Fruit fly (Drosophila melanogaster) whole organism, embryonic: ENCODE measurements around the gene siz.

ENCODE experiments used
- Adf1 ChIP-seq: fragments of 200-800 bp; sonication (Bioruptor generic); IDR thresholded peaks from 2 replicates; pipeline ENCODE4 v1.3.6; 2022; ENCODE audit warnings: missing biosample characterization, missing genetic modification characterization
- Bdp1 ChIP-seq: fragments of 200-800 bp; sonication (Bioruptor generic); optimal IDR thresholded peaks from 3 replicates; lab custom pipeline; 2016; ENCODE audit warnings: missing biosample characterization, missing genetic modification characterization
- CG10147 ChIP-seq: fragments of 200-800 bp; sonication (Bioruptor generic); optimal IDR thresholded peaks from 2 replicates; lab custom pipeline; 2019; ENCODE audit warnings: missing biosample characterization, mild to moderate bottlenecking, missing genetic modification characterization, moderate library complexity
- CG10462 ChIP-seq: fragments of 200-800 bp; sonication (Bioruptor generic); optimal IDR thresholded peaks from 2 replicates; lab custom pipeline; 2016; ENCODE audit warnings: missing biosample characterization, missing genetic modification characterization
- CG12659 ChIP-seq: fragments of 200-800 bp; sonication (Bioruptor generic); optimal IDR thresholded peaks from 3 replicates; lab custom pipeline; 2017; ENCODE audit warnings: mild to moderate bottlenecking, missing biosample characterization, missing genetic modification reagents, missing genetic modification characterization
- CG13775 ChIP-seq: fragments of 200-800 bp; sonication (Bioruptor generic); optimal IDR thresholded peaks from 3 replicates; lab custom pipeline; 2017; ENCODE audit warnings: missing biosample characterization, mild to moderate bottlenecking, missing genetic modification characterization
- CG14014 ChIP-seq: fragments of 200-800 bp; sonication (Bioruptor generic); IDR thresholded peaks from 2 replicates; pipeline ENCODE4 v1.3.6; 2022; ENCODE audit warnings: missing biosample characterization, missing genetic modification characterization
- CG14441 ChIP-seq: fragments of 200-800 bp; sonication (Bioruptor generic); IDR thresholded peaks from 2 replicates; pipeline ENCODE4 v1.3.6; 2022; ENCODE audit warnings: missing biosample characterization, missing genetic modification characterization
- CG15696 ChIP-seq: fragments of 200-800 bp; sonication (Bioruptor generic); optimal IDR thresholded peaks from 2 replicates; lab custom pipeline; 2019; ENCODE audit warnings: missing biosample characterization, mild to moderate bottlenecking, missing genetic modification characterization, moderate library complexity
- CG17186 ChIP-seq: fragments of 200-800 bp; sonication (Bioruptor generic); optimal IDR thresholded peaks from 3 replicates; lab custom pipeline; 2017; ENCODE audit warnings: missing biosample characterization, missing genetic modification reagents, missing genetic modification characterization
- CG30403 ChIP-seq: fragments of 200-800 bp; sonication (Bioruptor generic); optimal IDR thresholded peaks from 3 replicates; lab custom pipeline; 2016; ENCODE audit warnings: missing biosample characterization, missing genetic modification characterization
- CG33557 ChIP-seq: fragments of 200-800 bp; sonication (Bioruptor generic); optimal IDR thresholded peaks from 2 replicates; lab custom pipeline; 2019; ENCODE audit warnings: missing biosample characterization, mild to moderate bottlenecking, missing genetic modification characterization, moderate library complexity
- CG34224 ChIP-seq: fragments of 200-800 bp; sonication (Bioruptor generic); IDR thresholded peaks from 3 replicates; pipeline ENCODE4 v1.3.6; 2022; ENCODE audit warnings: missing biosample characterization, missing genetic modification characterization; ENCODE audit not compliant: partially characterized antibody
- CG3995 ChIP-seq: fragments of 200-800 bp; sonication (Bioruptor generic); optimal IDR thresholded peaks from 3 replicates; lab custom pipeline; 2016; ENCODE audit warnings: missing biosample characterization, missing genetic modification characterization
- CG7987 ChIP-seq: fragments of 200-800 bp; sonication (Bioruptor generic); optimal IDR thresholded peaks from 2 replicates; lab custom pipeline; 2018; ENCODE audit warnings: missing biosample characterization, mild to moderate bottlenecking, missing genetic modification characterization, moderate library complexity
- CG8924 ChIP-seq: fragments of 200-800 bp; optimal IDR thresholded peaks from 3 replicates; lab custom pipeline; 2019; ENCODE audit warnings: missing biosample characterization, mild to moderate bottlenecking, missing genetic modification characterization, moderate library complexity
- CG9215 ChIP-seq: fragments of 200-800 bp; sonication (Bioruptor generic); IDR thresholded peaks from 2 replicates; pipeline ENCODE4 v1.3.6; 2022; ENCODE audit warnings: missing biosample characterization, missing genetic modification characterization
- CoRest ChIP-seq: fragments of 200-800 bp; sonication (Bioruptor generic); optimal IDR thresholded peaks from 3 replicates; lab custom pipeline; 2018; ENCODE audit warnings: missing biosample characterization, mild to moderate bottlenecking, missing genetic modification characterization, moderate library complexity
- Dbx ChIP-seq: fragments of 200-800 bp; sonication (Bioruptor generic); IDR thresholded peaks from 3 replicates; pipeline ENCODE4 v1.3.6; 2022; ENCODE audit warnings: missing biosample characterization, missing genetic modification characterization
- Dfd ChIP-seq, 2 experiments: fragments of >200 bp; optimal IDR thresholded peaks; 2 replicates each; lab custom pipeline; 2017; ENCODE audit warnings: missing biosample characterization in 2 of 2, missing genetic modification characterization in 2 of 2
- HmgZ ChIP-seq: fragments of 200-800 bp; sonication (Bioruptor generic); optimal IDR thresholded peaks from 2 replicates; lab custom pipeline; 2018; ENCODE audit warnings: missing biosample characterization, mild to moderate bottlenecking, missing genetic modification characterization
- Hmx ChIP-seq: fragments of 200-800 bp; sonication (Bioruptor generic); optimal IDR thresholded peaks from 2 replicates; lab custom pipeline; 2016; ENCODE audit warnings: missing biosample characterization, missing genetic modification characterization
- NC2β ChIP-seq: fragments of 200-800 bp; sonication (Bioruptor generic); optimal IDR thresholded peaks from 2 replicates; lab custom pipeline; 2016; ENCODE audit warnings: missing biosample characterization, missing genetic modification characterization
- Neu2 ChIP-seq: fragments of 200-800 bp; sonication (Bioruptor generic); optimal IDR thresholded peaks from 3 replicates; lab custom pipeline; 2016; ENCODE audit warnings: missing biosample characterization, missing genetic modification characterization, borderline replicate concordance
- Nf-YA ChIP-seq: fragments of 200-800 bp; sonication (Bioruptor generic); IDR thresholded peaks from 2 replicates; pipeline ENCODE4 v1.3.6; 2022; ENCODE audit warnings: missing biosample characterization, missing genetic modification characterization
- Opbp ChIP-seq: fragments of 200-800 bp; sonication (Bioruptor generic); IDR thresholded peaks from 3 replicates; pipeline ENCODE4 v1.3.6; 2022; ENCODE audit warnings: missing biosample characterization, missing genetic modification characterization; ENCODE audit not compliant: partially characterized antibody
- Poxn ChIP-seq: fragments of 200-800 bp; sonication (Bioruptor generic); IDR thresholded peaks from 2 replicates; pipeline ENCODE4 v1.3.6; 2022; ENCODE audit warnings: missing biosample characterization, missing genetic modification characterization
- Rx ChIP-seq: fragments of 200-800 bp; sonication (Bioruptor generic); IDR thresholded peaks from 2 replicates; pipeline ENCODE4 v1.3.6; 2022; ENCODE audit warnings: missing biosample characterization, missing genetic modification characterization
- Sry-δ ChIP-seq: fragments of 200-800 bp; sonication (Bioruptor generic); optimal IDR thresholded peaks from 2 replicates; lab custom pipeline; 2016; ENCODE audit warnings: missing biosample characterization, missing genetic modification characterization
- abd-A ChIP-seq: fragments of 200-800 bp; sonication (Bioruptor generic); optimal IDR thresholded peaks from 3 replicates; lab custom pipeline; 2019; ENCODE audit warnings: missing biosample characterization, mild to moderate bottlenecking, missing genetic modification characterization, moderate library complexity
- bigmax ChIP-seq: fragments of 200-800 bp; sonication (Bioruptor generic); optimal IDR thresholded peaks from 2 replicates; lab custom pipeline; 2018; ENCODE audit warnings: missing biosample characterization, mild to moderate bottlenecking, missing genetic modification characterization
- caup ChIP-seq: fragments of 200-800 bp; sonication (Bioruptor generic); optimal IDR thresholded peaks from 3 replicates; lab custom pipeline; 2017; ENCODE audit warnings: missing biosample characterization, mild to moderate bottlenecking, missing genetic modification characterization, moderate library complexity; ENCODE audit not compliant: severe bottlenecking
- cwo ChIP-seq: fragments of 200-800 bp; sonication (Bioruptor generic); optimal IDR thresholded peaks from 3 replicates; lab custom pipeline; 2017; ENCODE audit warnings: missing biosample characterization, missing genetic modification characterization, mild to moderate bottlenecking, moderate library complexity, missing genetic modification reagents
- en ChIP-seq: fragments of 200-800 bp; sonication (Bioruptor generic); optimal IDR thresholded peaks from 2 replicates; lab custom pipeline; 2016; ENCODE audit warnings: missing biosample characterization, missing genetic modification characterization
- fd3F ChIP-seq: fragments of 200-800 bp; sonication (Bioruptor generic); optimal IDR thresholded peaks from 2 replicates; lab custom pipeline; 2018; ENCODE audit warnings: missing biosample characterization, mild to moderate bottlenecking, missing genetic modification characterization, moderate library complexity
- fru ChIP-seq: fragments of >200 bp; optimal IDR thresholded peaks from 2 replicates; lab custom pipeline; 2017
- fu2 ChIP-seq: fragments of 200-800 bp; sonication (Bioruptor generic); optimal IDR thresholded peaks from 2 replicates; lab custom pipeline; 2016; ENCODE audit warnings: missing biosample characterization, missing genetic modification characterization
- kay ChIP-seq: fragments of 200-800 bp; sonication (Bioruptor generic); optimal IDR thresholded peaks from 2 replicates; lab custom pipeline; 2016; ENCODE audit warnings: missing biosample characterization, missing genetic modification characterization
- maf-S ChIP-seq: fragments of 200-800 bp; sonication (Bioruptor generic); optimal IDR thresholded peaks from 2 replicates; lab custom pipeline; 2016; ENCODE audit warnings: missing biosample characterization, missing genetic modification characterization
- onecut ChIP-seq: fragments of 200-800 bp; sonication (Bioruptor generic); IDR thresholded peaks from 2 replicates; pipeline ENCODE4 v1.3.6; 2022; ENCODE audit warnings: missing biosample characterization, missing genetic modification characterization
- otp ChIP-seq: fragments of 200-800 bp; sonication (Bioruptor generic); IDR thresholded peaks from 3 replicates; pipeline ENCODE4, ENCODE4 v1.3.6; 2022; ENCODE audit warnings: missing biosample characterization, missing genetic modification characterization
- pfk ChIP-seq: fragments of 200-800 bp; sonication (Bioruptor generic); optimal IDR thresholded peaks from 2 replicates; lab custom pipeline; 2018; ENCODE audit warnings: missing biosample characterization, mild to moderate bottlenecking, missing genetic modification characterization, moderate library complexity
- ranshi ChIP-seq: fragments of 200-800 bp; sonication (Bioruptor generic); IDR thresholded peaks from 2 replicates; pipeline ENCODE4 v1.3.6; 2022; ENCODE audit warnings: missing biosample characterization, missing genetic modification characterization
- sr ChIP-seq: fragments of 200-800 bp; sonication (Bioruptor generic); IDR thresholded peaks from 3 replicates; pipeline ENCODE4 v1.3.6; 2022; ENCODE audit warnings: missing biosample characterization, missing genetic modification characterization
- tup ChIP-seq: fragments of 200-800 bp; sonication (Bioruptor generic); optimal IDR thresholded peaks from 2 replicates; lab custom pipeline; 2016; ENCODE audit warnings: missing biosample characterization, mild to moderate bottlenecking, missing genetic modification characterization, moderate library complexity
- twi ChIP-seq: fragments of 200-800 bp; optimal IDR thresholded peaks from 2 replicates; lab custom pipeline; 2019; ENCODE audit warnings: missing biosample characterization, mild to moderate bottlenecking, missing genetic modification characterization, moderate library complexity
- vnd ChIP-seq: fragments of 200-800 bp; sonication (Bioruptor generic); IDR thresholded peaks from 3 replicates; pipeline ENCODE4 v1.3.6; 2022; ENCODE audit warnings: missing biosample characterization, missing genetic modification characterization; ENCODE audit not compliant: partially characterized antibody
- yki ChIP-seq: fragments of >200 bp; optimal IDR thresholded peaks from 3 replicates; lab custom pipeline; 2018
- zen2 ChIP-seq: fragments of 200-800 bp; sonication (Bioruptor generic); IDR thresholded peaks from 3 replicates; pipeline ENCODE4 v1.3.6; 2022; ENCODE audit warnings: missing biosample characterization, missing genetic modification characterization; ENCODE audit not compliant: partially characterized antibody

Gene siz

DNA sequence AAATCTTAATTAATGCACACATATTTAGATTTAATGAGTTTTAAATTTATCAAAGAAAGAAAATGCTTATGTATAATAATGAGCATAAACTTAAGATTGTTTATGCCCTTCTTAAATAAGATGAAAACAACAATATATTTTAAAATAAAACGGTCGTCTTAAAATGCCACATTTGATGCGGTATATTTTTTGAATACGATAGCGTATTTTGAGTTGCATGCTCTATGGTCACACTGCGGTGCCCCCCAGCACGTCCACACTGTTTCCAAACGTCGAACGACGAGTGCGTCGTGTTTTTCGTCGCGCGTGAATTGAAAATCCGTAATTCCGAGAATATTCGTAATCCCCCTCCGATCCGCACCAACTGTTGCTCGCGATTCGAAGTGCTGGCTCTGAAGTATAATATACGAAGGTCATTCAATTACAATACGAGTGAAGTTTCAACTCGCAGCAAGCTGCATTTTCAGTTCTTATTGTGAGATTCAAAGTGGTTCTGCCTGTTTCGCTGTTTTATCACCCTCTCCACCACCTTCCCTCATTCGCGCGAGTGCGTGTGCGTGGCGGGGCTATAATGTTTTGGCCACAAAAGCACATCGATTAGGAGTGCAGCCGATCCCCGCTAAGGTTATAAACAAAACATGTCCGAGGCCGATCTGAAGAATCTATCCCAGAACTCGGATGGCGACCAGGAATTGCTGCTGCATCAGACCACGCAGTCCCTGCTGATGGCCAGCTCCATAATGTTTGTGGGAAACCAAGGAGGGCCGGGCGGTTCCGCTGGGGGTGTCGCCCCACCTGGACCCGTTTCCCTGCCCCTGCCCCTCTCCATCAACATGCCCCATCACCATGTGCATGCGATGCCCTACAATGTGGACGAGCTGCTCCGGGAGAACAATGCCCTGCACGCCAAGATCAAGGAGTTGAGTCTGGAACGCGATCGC is at the start of gene siz (continued):
- TF ChIP-seq en (GFP tag; lab: Kevin White, UChicago) (no peak), cwo (GFP tag; lab: Kevin White, UChicago) (no peak), NC2β (GFP tag; lab: Kevin White, UChicago) (no peak), CG9215 (GFP tag; lab: Robert Waterston, UW) (no peak), bigmax (GFP tag; lab: Kevin White, UChicago) (peak; percentile 25), twi (tag; lab: Kevin White, UChicago) (no peak), CG10462 (GFP tag; lab: Kevin White, UChicago) (no peak), Dbx (GFP tag; lab: Robert Waterston, UW) (peak; percentile 17; the same call in 1 of the 3 replicates), Adf1 (GFP tag; lab: Robert Waterston, UW) (peak; percentile 12; the same call in 1 of the 2 replicates), vnd (GFP tag; lab: Robert Waterston, UW) (no peak), caup (peak; percentile 54), CG30403 (GFP tag; lab: Kevin White, UChicago) (peak; percentile 9), yki (lab: Kevin White, UChicago) (no peak), CG10147 (peak; percentile 43), Opbp (GFP tag; lab: Robert Waterston, UW) (peak; percentile 46; the same call in 2 of the 3 replicates), CoRest (tag; lab: Kevin White, UChicago) (peak; percentile 54), maf-S (GFP tag; lab: Kevin White, UChicago) (no peak), otp (GFP tag; lab: Robert Waterston, UW) (no peak), Sry-δ (GFP tag; lab: Kevin White, UChicago) (peak; percentile 17), zen2 (GFP tag; lab: Robert Waterston, UW) (no peak), CG3995 (GFP tag; lab: Kevin White, UChicago) (no peak), CG34224 (GFP tag; lab: Robert Waterston, UW) (peak; percentile 45; the same call in 2 of the 3 replicates), fu2 (GFP tag; lab: Kevin White, UChicago) (no peak), HmgZ (tag; lab: Kevin White, UChicago) (peak; percentile 67), CG15696 (tag; lab: Kevin White, UChicago) (no peak), Bdp1 (GFP tag; lab: Kevin White, UChicago) (no peak), Neu2 (GFP tag; lab: Kevin White, UChicago) (no peak), CG13775 (GFP tag; lab: Kevin White, UChicago) (peak; percentile 38), CG8924 (tag; lab: Kevin White, UChicago) (peak; percentile 49), fd3F (no peak), Dfd (GFP tag; optimal IDR thresholded peaks at IDR 0.05; lab: Kevin White, UChicago) (no peak), abd-A (tag; lab: Kevin White, UChicago) (no peak), Nf-YA (GFP tag; lab: Robert Waterston, UW) (no peak), Poxn (GFP tag; lab: Robert Waterston, UW) (no peak), onecut (GFP tag; lab: Robert Waterston, UW) (0 out of 2 replicates have a peak, but pooled peaks have one; percentile 16), CG14441 (GFP tag; lab: Robert Waterston, UW) (no peak), ranshi (GFP tag; lab: Robert Waterston, UW) (peak; percentile 26; the same call in 1 of the 2 replicates), pfk (GFP tag; lab: Kevin White, UChicago) (no peak), sr (GFP tag; lab: Robert Waterston, UW) (no peak), CG33557 (GFP tag; lab: Kevin White, UChicago) (peak; percentile 48), CG12659 (GFP tag; lab: Kevin White, UChicago) (peak; percentile 70), kay (GFP tag; lab: Kevin White, UChicago) (no peak), CG14014 (GFP tag; lab: Robert Waterston, UW) (no peak), tup (GFP tag; lab: Kevin White, UChicago) (no peak), CG17186 (GFP tag; lab: Kevin White, UChicago) (peak; percentile 43), fru (lab: Kevin White, UChicago) (no peak), Hmx (GFP tag; lab: Kevin White, UChicago) (no peak), CG7987 (GFP tag; lab: Kevin White, UChicago) (peak; percentile 12), Rx (GFP tag; lab: Robert Waterston, UW) (no peak)
